Fruit fly (Drosophila melanogaster) whole organism, wandering third instar larva: ENCODE measurements around the gene CG13615.

ENCODE experiments used
- Abd-B ChIP-seq: fragments of >200 bp; optimal IDR thresholded peaks from 2 replicates; lab custom pipeline; 2017; ENCODE audit warnings: missing biosample characterization, missing genetic modification characterization
- Hnf4 ChIP-seq: fragments of 200-800 bp; sonication (Bioruptor generic); optimal IDR thresholded peaks from 2 replicates; lab custom pipeline; 2016; ENCODE audit warnings: missing biosample characterization, mild to moderate bottlenecking, missing genetic modification characterization
- Hr83 ChIP-seq: fragments of 200-300 bp; sonication (Bioruptor generic); optimal IDR thresholded peaks from 2 replicates; lab custom pipeline; 2016; ENCODE audit warnings: missing biosample characterization, mild to moderate bottlenecking, missing genetic modification characterization, moderate library complexity; ENCODE audit not compliant: poor library complexity, severe bottlenecking
- Jra ChIP-seq: sonication (Bioruptor generic); optimal IDR thresholded peaks from 2 replicates; lab custom pipeline; 2016; ENCODE audit warnings: missing biosample characterization, missing genetic modification characterization
- N ChIP-seq: fragments of >200 bp; optimal IDR thresholded peaks from 2 replicates; lab custom pipeline; 2018; ENCODE audit warnings: missing biosample characterization, missing external identifiers, missing genetic modification characterization
- Vsx2 ChIP-seq: fragments of 200-300, 225-300 bp; sonication (Bioruptor generic); optimal IDR thresholded peaks from 2 replicates; lab custom pipeline; 2018; ENCODE audit warnings: missing biosample characterization, missing genetic modification characterization; ENCODE audit not compliant: partially characterized antibody
- dl ChIP-seq, 2 experiments: fragments of 175-275, 200-275 bp in 1 of 2; fragments of 200-275 bp in 1 of 2; sonication (Bioruptor generic); optimal IDR thresholded peaks; lab custom pipeline; 2018; ENCODE audit warnings: mild to moderate bottlenecking in 2 of 2, missing biosample characterization in 2 of 2, missing genetic modification characterization in 2 of 2, moderate library complexity in 2 of 2; ENCODE audit not compliant: partially characterized antibody in 2 of 2, insufficient read depth in 1 of 2
- ey ChIP-seq: fragments of 200-800 bp; sonication (Bioruptor generic); optimal IDR thresholded peaks from 2 replicates; lab custom pipeline; 2016; ENCODE audit warnings: missing biosample characterization, missing genetic modification characterization
- foxo ChIP-seq, 2 experiments: fragments of 200-800 bp; sonication (Bioruptor generic); optimal IDR thresholded peaks; 2 replicates in 1 of 2; 3 replicates in 1 of 2; lab custom pipeline; 2016 to 2017; ENCODE audit warnings: missing biosample characterization in 2 of 2, missing genetic modification characterization in 2 of 2
- fru ChIP-seq: fragments of 200-800 bp; sonication (Bioruptor generic); optimal IDR thresholded peaks from 3 replicates; lab custom pipeline; 2016; ENCODE audit warnings: missing biosample characterization, mild to moderate bottlenecking, missing genetic modification characterization
- h ChIP-seq: fragments of 200-800 bp; sonication (Bioruptor generic); optimal IDR thresholded peaks from 3 replicates; lab custom pipeline; 2016; ENCODE audit warnings: missing biosample characterization, mild to moderate bottlenecking, missing genetic modification characterization
- jim ChIP-seq: fragments of 175-275, 200-325 bp; sonication (Bioruptor generic); optimal IDR thresholded peaks from 2 replicates; lab custom pipeline; 2016; ENCODE audit warnings: missing biosample characterization, mild to moderate bottlenecking, missing genetic modification characterization
- lola ChIP-seq: fragments of >200 bp; optimal IDR thresholded peaks from 2 replicates; lab custom pipeline; 2017; ENCODE audit warnings: missing biosample characterization, missing genetic modification characterization
- pan ChIP-seq: fragments of >200 bp; optimal IDR thresholded peaks from 2 replicates; lab custom pipeline; 2017
- psq ChIP-seq: fragments of 200-800 bp; sonication (Bioruptor generic); optimal IDR thresholded peaks from 3 replicates; lab custom pipeline; 2017; ENCODE audit warnings: missing biosample characterization, mild to moderate bottlenecking, missing genetic modification characterization, moderate library complexity
- rgr ChIP-seq: fragments of 200-800 bp; sonication (Bioruptor generic); optimal IDR thresholded peaks from 3 replicates; lab custom pipeline; 2016; ENCODE audit warnings: missing biosample characterization, mild to moderate bottlenecking, missing genetic modification characterization
- sage ChIP-seq: fragments of 200-800 bp; sonication (Bioruptor generic); optimal IDR thresholded peaks from 2 replicates; lab custom pipeline; 2016; ENCODE audit warnings: missing biosample characterization, mild to moderate bottlenecking, missing genetic modification characterization
- tai ChIP-seq: sonication (Bioruptor generic); optimal IDR thresholded peaks from 2 replicates; lab custom pipeline; 2016; ENCODE audit warnings: missing biosample characterization, missing genetic modification characterization
- usp ChIP-seq: fragments of >200 bp; optimal IDR thresholded peaks from 2 replicates; lab custom pipeline; 2017; ENCODE audit warnings: missing biosample characterization, missing genetic modification characterization
- woc ChIP-seq: sonication (Bioruptor generic); optimal IDR thresholded peaks from 2 replicates; lab custom pipeline; 2016; ENCODE audit warnings: missing biosample characterization, mild to moderate bottlenecking, missing genetic modification characterization

The CG13615 gene

dm6 chr3R:24384952-24385351, 5.4 kb upstream of the CG13615 start, which contains the start of gene CG17780:
TSS of gene CG17780 (minus strand) at chr3R:24385052.
- TF ChIP-seq jim (GFP tag; lab: Kevin White, UChicago), result no peak
- no peak for TF ChIP-seq foxo (GFP tag; optimal IDR thresholded peaks at IDR 0.05; lab: Kevin White, UChicago)
- no peak for TF ChIP-seq sage (GFP tag; lab: Kevin White, UChicago)
- no peak for TF ChIP-seq psq (GFP tag; lab: Kevin White, UChicago)
- TF ChIP-seq Hr83 (GFP tag; lab: Kevin White, UChicago), result no peak

- TF ChIP-seq Jra (GFP tag; lab: Kevin White, UChicago) (no peak), Hnf4 (GFP tag; lab: Kevin White, UChicago) (no peak), Abd-B (no peak), rgr (GFP tag; lab: Kevin White, UChicago) (no peak), N (no peak), lola (GFP tag; lab: Kevin White, UChicago) (no peak), pan (lab: Kevin White, UChicago) (no peak), tai (GFP tag; lab: Kevin White, UChicago) (no peak), ey (no peak), Vsx2 (GFP tag; lab: Kevin White, UChicago) (no peak), sage (GFP tag; lab: Kevin White, UChicago) (no peak)
These were observed 3.9 kb upstream of the CG13615 start for dm6 chr3R:24386434-24386833.

DNA sequence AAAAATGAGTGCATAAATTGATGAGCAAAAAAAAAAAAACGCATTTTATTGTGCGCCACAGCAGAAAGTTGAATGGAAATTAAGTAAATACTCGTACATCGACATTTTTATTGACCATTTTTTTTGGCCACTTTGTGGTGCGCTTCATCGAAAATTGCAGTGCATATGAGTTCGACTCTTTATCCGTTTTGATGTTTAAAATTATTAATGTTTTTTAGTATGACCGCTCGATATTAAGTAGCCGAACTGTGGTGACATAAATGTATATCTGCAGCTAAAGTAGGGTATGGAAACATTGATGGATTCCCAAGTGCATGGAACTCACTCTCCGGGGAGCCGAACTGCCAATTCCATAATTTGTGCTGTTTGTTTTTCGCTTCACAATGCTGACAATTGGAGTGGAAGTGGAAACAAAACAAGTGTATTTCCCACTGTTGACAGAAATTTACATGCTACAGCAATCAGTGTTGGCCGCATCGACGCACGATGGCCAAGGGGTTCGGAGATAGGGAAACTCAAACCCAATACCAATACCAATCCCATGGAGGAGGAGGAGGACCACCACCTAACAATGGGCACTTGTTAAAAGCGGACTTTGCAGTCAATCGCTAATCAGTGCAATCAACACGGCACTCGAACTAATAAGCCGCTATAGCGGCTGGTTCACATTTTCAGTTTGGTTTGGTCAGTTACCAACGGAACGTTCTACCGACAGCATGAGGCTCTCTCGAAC, 2.1 kb downstream of the CG13615 start, which contains the start of gene CG13616:
Gene CG13616 (plus strand): TSS at position 683 of the 733 bp plus-strand sequence.
- TF ChIP-seq woc (GFP tag; lab: Kevin White, UChicago) (no peak), dl (GFP tag; optimal IDR thresholded peaks at IDR 0.05; lab: Kevin White, UChicago; ENCODE audit: insufficient read depth in 1 of 2, partially characterized antibody in 2 of 2) (no peak), h (GFP tag; lab: Kevin White, UChicago) (no peak), usp (GFP tag; lab: Kevin White, UChicago) (no peak), fru (GFP tag; lab: Kevin White, UChicago) (no peak)
